Fruit fly (Drosophila melanogaster): ENCODE measurements around the gene CG6333.

CG6333 gene

DNA sequence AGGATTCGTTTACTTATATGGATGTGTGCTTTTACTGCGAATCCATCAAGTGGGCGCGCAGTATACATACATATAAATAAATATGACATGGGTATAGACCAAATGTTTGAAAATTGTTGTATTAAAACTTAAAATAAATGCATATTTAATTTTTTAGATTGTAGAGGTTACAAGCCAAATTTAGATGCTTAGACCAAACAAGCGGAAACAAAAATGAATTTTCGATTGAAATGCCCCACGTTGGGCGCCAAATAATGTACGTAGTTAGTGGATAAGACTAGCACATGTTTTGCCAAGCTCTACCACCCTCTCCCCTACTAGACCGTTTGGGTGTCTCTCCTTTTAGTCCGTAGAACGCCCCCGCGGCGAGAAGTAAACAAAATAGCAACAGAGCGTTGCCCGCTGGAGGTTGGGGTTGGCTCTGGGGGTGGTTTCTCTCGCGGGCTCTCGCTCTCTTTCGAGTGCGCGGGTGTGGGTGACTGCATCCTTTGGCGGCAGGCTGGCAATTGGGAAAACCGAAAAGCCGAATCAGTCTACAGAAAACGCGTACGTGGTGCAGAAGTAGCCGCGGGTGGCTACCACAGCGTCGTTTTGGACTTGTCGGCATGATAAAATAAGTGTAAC is 47.0 kb downstream of the CG6333 start, which contains the start of gene CG18265 (continued):
- TF ChIP-seq sna (GFP tag; IDR thresholded peaks at IDR 0.05; ENCODE audit: partially characterized antibody) = no peak
- no peak for TF ChIP-seq cad (GFP tag; optimal IDR thresholded peaks at IDR 0.05)
- peak; percentile 55 for TF ChIP-seq CG18599 (GFP tag; optimal IDR thresholded peaks at IDR 0.05)
- TF ChIP-seq Neu2 (GFP tag; optimal IDR thresholded peaks at IDR 0.05; ENCODE audit: borderline replicate concordance) = no peak
- TF ChIP-seq sim (GFP tag; IDR thresholded peaks at IDR 0.05) = no peak
- TF ChIP-seq tna (GFP tag; IDR thresholded peaks at IDR 0.05; ENCODE audit: partially characterized antibody) = no peak
- TF ChIP-seq ash1 (GFP tag; optimal IDR thresholded peaks at IDR 0.05) = no peak
- TF ChIP-seq gro (GFP tag; optimal IDR thresholded peaks at IDR 0.05) = no peak
- TF ChIP-seq Awh (GFP tag; IDR thresholded peaks at IDR 0.05) = no peak
- no peak for TF ChIP-seq tap (tag; optimal IDR thresholded peaks at IDR 0.05)
- no peak for TF ChIP-seq YL-1 (GFP tag; optimal IDR thresholded peaks at IDR 0.05)
- no peak for TF ChIP-seq Aef1 (GFP tag; IDR thresholded peaks at IDR 0.05)
- TF ChIP-seq CG4424 (GFP tag; optimal IDR thresholded peaks at IDR 0.05) = no peak
- TF ChIP-seq CG13775 (GFP tag; optimal IDR thresholded peaks at IDR 0.05) = no peak
- no peak for TF ChIP-seq Dp (GFP tag; optimal IDR thresholded peaks at IDR 0.05)
- TF ChIP-seq Nf-YB (GFP tag; optimal IDR thresholded peaks at IDR 0.05) = no peak
- no peak for TF ChIP-seq CG8944 (GFP tag; optimal IDR thresholded peaks at IDR 0.05)
- 0 out of 2 replicates have a peak, but pooled peaks have one; percentile 25 for TF ChIP-seq CG32532 (GFP tag; IDR thresholded peaks at IDR 0.05)
- no peak for TF ChIP-seq croc (GFP tag; conservative IDR thresholded peaks at IDR 0.05)
- TF ChIP-seq CG11723 (GFP tag; optimal IDR thresholded peaks at IDR 0.05) = no peak
- TF ChIP-seq Hmr (GFP tag; optimal IDR thresholded peaks at IDR 0.05) = no peak
- no peak for TF ChIP-seq zfh1 (GFP tag; IDR thresholded peaks at IDR 0.05)
- TF ChIP-seq CG10366 (GFP tag; IDR thresholded peaks at IDR 0.05) = no peak
- TF ChIP-seq CG34376 (GFP tag; optimal IDR thresholded peaks at IDR 0.05) = no peak
- TF ChIP-seq ro (GFP tag; IDR thresholded peaks at IDR 0.05) = no peak
- no peak for TF ChIP-seq zf30C (GFP tag; optimal IDR thresholded peaks at IDR 0.05)
- TF ChIP-seq sens-2 (GFP tag; IDR thresholded peaks at IDR 0.05) = no peak
- no peak for TF ChIP-seq MTF-1 (GFP tag; optimal IDR thresholded peaks at IDR 0.05; ENCODE audit: borderline replicate concordance)
- no peak for TF ChIP-seq CG11247 (GFP tag; IDR thresholded peaks at IDR 0.05)
- no peak for TF ChIP-seq CG13624 (GFP tag; optimal IDR thresholded peaks at IDR 0.05)
- no peak for TF ChIP-seq CG14441 (GFP tag; IDR thresholded peaks at IDR 0.05)
- TF ChIP-seq CG8290 (GFP tag; optimal IDR thresholded peaks at IDR 0.05) = no peak
- peak in 1 of 2 experiments; percentile 5 for TF ChIP-seq CG8290 (tag; optimal IDR thresholded peaks at IDR 0.05)
- no peak for TF ChIP-seq crc (GFP tag; optimal IDR thresholded peaks at IDR 0.05)
- 0 out of 3 replicates have a peak, but pooled peaks have one; percentile 22 for TF ChIP-seq zen2 (GFP tag; IDR thresholded peaks at IDR 0.05; ENCODE audit: partially characterized antibody)
- TF ChIP-seq Atf-2 (GFP tag; optimal IDR thresholded peaks at IDR 0.05) = no peak
- TF ChIP-seq CG5180 (GFP tag; optimal IDR thresholded peaks at IDR 0.05) = peak; percentile 11
- TF ChIP-seq Xrp1 (GFP tag; IDR thresholded peaks at IDR 0.05) = no peak
- TF ChIP-seq Hr51 (GFP tag; optimal IDR thresholded peaks at IDR 0.05) = no peak
- TF ChIP-seq gt (GFP tag; IDR thresholded peaks at IDR 0.05) = no peak
- no peak for TF ChIP-seq Rfx (GFP tag; IDR thresholded peaks at IDR 0.05)
- TF ChIP-seq chn (GFP tag; optimal IDR thresholded peaks at IDR 0.05) = no peak
- no peak for TF ChIP-seq Dad (GFP tag; optimal IDR thresholded peaks at IDR 0.05)
- no peak for TF ChIP-seq CrebB (tag; optimal IDR thresholded peaks at IDR 0.05)
- no peak for TF ChIP-seq CG4360 (GFP tag; IDR thresholded peaks at IDR 0.05)
- TF ChIP-seq sisA (GFP tag; IDR thresholded peaks at IDR 0.05) = no peak
- TF ChIP-seq ab (GFP tag; optimal IDR thresholded peaks at IDR 0.05) = no peak
- no peak for TF ChIP-seq CG17385 (GFP tag; optimal IDR thresholded peaks at IDR 0.05)
- no peak for TF ChIP-seq CG12299 (tag; optimal IDR thresholded peaks at IDR 0.05)
- TF ChIP-seq scrt (GFP tag; optimal IDR thresholded peaks at IDR 0.05) = peak; percentile 91
- TF ChIP-seq Hr78 (GFP tag; optimal IDR thresholded peaks at IDR 0.05) = no peak

All from whole organism, embryonic.